Worm (Caenorhabditis elegans) whole organism, L3 larva: ENCODE results near the gene C31H2.14.

Source experiments
- R02D3.7 ChIP-seq: fragments of 150-350 bp; optimal IDR thresholded peaks from 2 replicates; lab custom pipeline; 2014; ENCODE audit warnings: missing biosample characterization, missing genetic modification characterization
- elt-2 ChIP-seq: sonication (generic microtip); optimal IDR thresholded peaks from 2 replicates; lab custom pipeline; 2016; ENCODE audit warnings: missing genetic modification reagents, mild to moderate bottlenecking, missing genetic modification characterization, missing compliant biosample characterization
- fos-1 ChIP-seq: fragments of 150-350 bp; optimal IDR thresholded peaks from 2 replicates; lab custom pipeline; 2014; ENCODE audit warnings: missing biosample characterization, missing genetic modification characterization
- mml-1 ChIP-seq: fragments of 150-350 bp; sonication (generic microtip); optimal IDR thresholded peaks from 3 replicates; lab custom pipeline; 2014; ENCODE audit warnings: missing biosample characterization, missing genetic modification characterization
- nhr-12 ChIP-seq: fragments of 150-350 bp; optimal IDR thresholded peaks from 2 replicates; lab custom pipeline; 2014; ENCODE audit warnings: missing biosample characterization, missing genetic modification characterization
- nhr-237 ChIP-seq: fragments of 150-350 bp; optimal IDR thresholded peaks from 2 replicates; lab custom pipeline; 2014; ENCODE audit warnings: missing biosample characterization, missing genetic modification characterization
- nhr-28 ChIP-seq: fragments of 150-350 bp; optimal IDR thresholded peaks from 2 replicates; lab custom pipeline; 2014; ENCODE audit warnings: missing biosample characterization, missing genetic modification characterization
- skn-1 ChIP-seq: fragments of 150-350 bp; optimal IDR thresholded peaks from 2 replicates; lab custom pipeline; 2014; ENCODE audit warnings: missing biosample characterization, missing genetic modification characterization
- tbx-2 ChIP-seq: sonication (generic microtip); optimal IDR thresholded peaks from 2 replicates; lab custom pipeline; 2016; ENCODE audit warnings: mild to moderate bottlenecking, missing genetic modification characterization, missing compliant biosample characterization
- zag-1 ChIP-seq: fragments of 150-350 bp; optimal IDR thresholded peaks from 2 replicates; lab custom pipeline; 2014; ENCODE audit warnings: missing biosample characterization, missing genetic modification characterization

- TF ChIP-seq zag-1 (tag; lab: Kevin White, UChicago): no peak
- no peak for TF ChIP-seq skn-1 (tag; lab: Kevin White, UChicago)
- TF ChIP-seq R02D3.7: no peak
- no peak for TF ChIP-seq nhr-237 (tag; lab: Kevin White, UChicago)
- TF ChIP-seq mml-1 (tag; lab: Kevin White, UChicago): no peak
- no peak for TF ChIP-seq fos-1
- TF ChIP-seq nhr-12: no peak
- TF ChIP-seq elt-2 (tag; lab: Kevin White, UChicago): no peak
- no peak for TF ChIP-seq nhr-28 (tag; lab: Kevin White, UChicago)
- no peak for TF ChIP-seq tbx-2 (tag; lab: Kevin White, UChicago)
These were observed 30.4 kb upstream of the C31H2.14 start for ce11 chrX:5117571-5117970.
